Fruit fly (Drosophila melanogaster): ENCODE results near the gene CG7295.

CG7295 gene

DNA sequence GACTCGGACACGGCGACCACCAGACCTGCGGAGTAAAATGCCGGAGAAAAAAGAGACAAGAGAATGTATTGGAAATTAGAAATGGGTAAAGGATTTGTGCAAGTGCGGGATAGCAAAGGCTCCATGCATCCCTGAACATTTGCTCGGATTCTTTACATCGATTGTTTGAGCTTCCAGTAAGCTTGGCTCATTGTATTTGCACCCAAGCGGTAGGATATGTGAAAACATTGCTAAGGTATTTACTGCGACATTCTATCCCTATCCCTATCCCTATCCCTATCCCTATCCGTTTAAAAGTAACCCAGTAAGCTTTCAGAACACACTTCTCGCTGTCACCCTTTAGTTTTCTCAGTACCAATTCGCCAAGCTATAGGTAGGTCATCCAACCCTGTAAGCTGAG is at the start of gene CG7295:
Gene CG7295 (plus strand): TSS at position 301 of the 400 bp plus-strand sequence.
- TF ChIP-seq CG10669 (GFP tag; optimal IDR thresholded peaks at IDR 0.05) = no peak
- no peak for TF ChIP-seq CG8119 (GFP tag; IDR thresholded peaks at IDR 0.05)
- TF ChIP-seq CG8632 (GFP tag; optimal IDR thresholded peaks at IDR 0.05) = no peak
- TF ChIP-seq net (GFP tag; optimal IDR thresholded peaks at IDR 0.05) = no peak
- no peak for TF ChIP-seq achi (GFP tag; optimal IDR thresholded peaks at IDR 0.05)
- TF ChIP-seq CG4318 (GFP tag; optimal IDR thresholded peaks at IDR 0.05) = no peak
- no peak for TF ChIP-seq CG11762 (GFP tag; optimal IDR thresholded peaks at IDR 0.05; ENCODE audit: insufficient read depth)
- no peak for TF ChIP-seq Eip75B (GFP tag; optimal IDR thresholded peaks at IDR 0.05)
- TF ChIP-seq acj6 (GFP tag; optimal IDR thresholded peaks at IDR 0.05) = no peak
- TF ChIP-seq Hr39 (GFP tag; optimal IDR thresholded peaks at IDR 0.05) = no peak

DNA sequence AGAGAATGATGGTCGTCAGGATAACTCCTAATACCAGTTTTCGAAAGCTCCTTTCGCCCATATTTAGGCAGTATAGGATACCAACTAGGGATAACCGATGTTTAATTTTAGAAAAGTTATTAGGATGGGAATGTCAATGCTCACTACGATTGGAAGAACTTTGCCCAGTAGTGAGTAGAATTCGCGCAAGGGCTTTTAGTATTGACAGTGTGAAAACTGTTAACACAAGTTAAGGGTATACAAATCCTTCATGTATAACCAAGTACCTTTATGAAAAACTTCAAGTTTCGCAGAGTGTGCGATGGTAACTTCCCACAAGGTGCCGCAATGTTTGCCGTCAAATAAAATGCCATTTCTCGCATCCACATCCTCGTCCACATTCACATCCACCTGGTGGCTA is 46.4 kb upstream of the CG7295 start, which contains the start of gene CG31933:
Gene CG31933 (minus strand): TSS at position 101 of the 400 bp plus-strand sequence.
- TF ChIP-seq svp (GFP tag) (no peak), achi (GFP tag; optimal IDR thresholded peaks at IDR 0.05) (no peak), Met (GFP tag; optimal IDR thresholded peaks at IDR 0.05) (no peak), CG6854 (GFP tag; optimal IDR thresholded peaks at IDR 0.05) (no peak)

DNA sequence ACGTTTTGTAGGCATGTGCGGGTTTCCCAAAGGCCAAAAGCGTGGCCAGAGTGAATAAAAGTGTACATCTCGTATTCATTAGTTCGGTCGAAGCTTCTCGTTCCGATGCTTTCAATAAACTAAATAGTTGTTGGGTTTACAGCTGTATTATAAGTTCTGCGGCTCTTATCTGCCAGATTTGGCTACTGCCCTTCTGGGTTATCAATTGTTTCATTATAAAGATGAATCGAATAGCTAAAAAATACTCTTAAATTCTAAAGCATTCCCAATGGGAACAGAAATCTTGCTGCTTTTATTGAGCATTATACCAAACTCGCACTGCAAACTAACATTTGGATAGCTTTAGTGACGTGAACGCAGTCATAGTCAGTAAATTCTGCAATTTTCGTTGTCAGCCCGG is 43.2 kb upstream of the CG7295 start, which contains the start of gene CG31664:
Gene CG31664 (minus strand): TSS at position 101 of the 400 bp plus-strand sequence.
- no peak for TF ChIP-seq CG6854 (GFP tag; optimal IDR thresholded peaks at IDR 0.05)
- no peak for TF ChIP-seq fd85E (GFP tag; optimal IDR thresholded peaks at IDR 0.05)
- TF ChIP-seq CG8632 (GFP tag; optimal IDR thresholded peaks at IDR 0.05) = no peak
- TF ChIP-seq Hr4 (GFP tag; optimal IDR thresholded peaks at IDR 0.05) = no peak
- no peak for TF ChIP-seq pdm3 (GFP tag; optimal IDR thresholded peaks at IDR 0.05)
- TF ChIP-seq CG32006 (GFP tag; optimal IDR thresholded peaks at IDR 0.05) = no peak
- no peak for TF ChIP-seq CG8319 (GFP tag; optimal IDR thresholded peaks at IDR 0.05)
- no peak for TF ChIP-seq CG7368 (GFP tag; optimal IDR thresholded peaks at IDR 0.05)
- TF ChIP-seq net (GFP tag; optimal IDR thresholded peaks at IDR 0.05) = no peak
- no peak for TF ChIP-seq CG11294 (GFP tag; IDR thresholded peaks at IDR 0.05)
- TF ChIP-seq esn (GFP tag; optimal IDR thresholded peaks at IDR 0.05) = no peak
- no peak for TF ChIP-seq CG9139 (GFP tag; optimal IDR thresholded peaks at IDR 0.05)
- TF ChIP-seq topi (GFP tag; optimal IDR thresholded peaks at IDR 0.05) = no peak
- TF ChIP-seq CG1621 (tag; optimal IDR thresholded peaks at IDR 0.05) = no peak
- TF ChIP-seq acj6 (GFP tag; optimal IDR thresholded peaks at IDR 0.05) = no peak
- TF ChIP-seq Eip75B (GFP tag; optimal IDR thresholded peaks at IDR 0.05) = no peak
- no peak for TF ChIP-seq Eip78C (GFP tag)
- no peak for TF ChIP-seq Eip93F (GFP tag; optimal IDR thresholded peaks at IDR 0.05)

DNA sequence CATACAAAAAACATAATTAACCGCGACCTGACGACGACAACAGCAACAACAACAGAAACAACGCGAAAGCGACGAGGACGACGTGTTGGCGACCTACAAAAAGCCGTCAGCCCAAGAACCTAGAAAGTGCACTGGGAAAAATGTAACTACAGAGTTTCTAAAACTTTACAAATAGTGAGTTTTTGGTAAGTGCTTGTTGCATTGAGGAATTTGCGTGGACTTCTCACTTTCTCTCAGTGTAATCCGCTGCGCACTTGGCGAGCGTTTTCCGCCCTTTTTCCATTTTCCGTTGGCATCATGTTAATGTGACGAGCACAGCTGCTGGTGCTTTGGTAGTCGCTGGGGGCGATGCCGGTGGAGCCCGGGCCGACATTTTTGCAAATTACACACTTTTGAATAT is 41.3 kb upstream of the CG7295 start:
- no peak for TF ChIP-seq acj6 (GFP tag; optimal IDR thresholded peaks at IDR 0.05)
- no peak for TF ChIP-seq Eip78C (GFP tag)
- no peak for TF ChIP-seq Hr39 (GFP tag; optimal IDR thresholded peaks at IDR 0.05)
- TF ChIP-seq Sox15 (GFP tag; optimal IDR thresholded peaks at IDR 0.05) = no peak
- no peak for TF ChIP-seq Smox (GFP tag; optimal IDR thresholded peaks at IDR 0.05)
- no peak for TF ChIP-seq CG31627 (GFP tag; optimal IDR thresholded peaks at IDR 0.05)
- TF ChIP-seq CG15336 (GFP tag; IDR thresholded peaks at IDR 0.05) = no peak
- no peak for TF ChIP-seq CG1621 (tag; optimal IDR thresholded peaks at IDR 0.05)
- TF ChIP-seq esn (GFP tag; optimal IDR thresholded peaks at IDR 0.05) = no peak
- TF ChIP-seq CG6276 (GFP tag; optimal IDR thresholded peaks at IDR 0.05) = no peak
- no peak for TF ChIP-seq OdsH (GFP tag; optimal IDR thresholded peaks at IDR 0.05)
- no peak for TF ChIP-seq CG8632 (GFP tag; optimal IDR thresholded peaks at IDR 0.05)
- no peak for TF ChIP-seq CG6808 (GFP tag; optimal IDR thresholded peaks at IDR 0.05)
- TF ChIP-seq Sox102F (GFP tag; optimal IDR thresholded peaks at IDR 0.05) = no peak
- no peak for TF ChIP-seq spab (GFP tag; optimal IDR thresholded peaks at IDR 0.05)

DNA sequence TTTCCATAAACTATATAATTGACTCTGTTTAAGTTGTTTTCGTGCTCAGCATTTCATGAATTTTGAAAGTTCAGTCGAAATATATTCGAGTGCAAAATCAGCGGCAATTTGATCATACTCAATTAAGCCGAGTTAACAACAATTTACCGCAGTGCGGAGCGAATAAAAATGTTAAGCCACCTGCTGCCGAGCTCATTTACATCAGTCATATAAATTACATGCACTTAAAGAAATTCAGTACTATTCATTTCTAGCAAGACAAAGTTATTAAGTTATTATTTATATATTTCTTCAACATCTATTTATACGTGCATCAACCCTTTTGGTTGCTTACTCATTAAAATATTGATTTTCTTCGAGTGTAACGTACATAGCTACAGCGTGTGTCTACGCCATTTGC is 37.1 kb upstream of the CG7295 start, which contains the start of gene c-cup:
Gene c-cup (minus strand): TSS at position 101 of the 400 bp plus-strand sequence.
- TF ChIP-seq lz (GFP tag; optimal IDR thresholded peaks at IDR 0.05) (no peak), CG11762 (GFP tag; optimal IDR thresholded peaks at IDR 0.05; ENCODE audit: insufficient read depth) (no peak), Blimp-1 (GFP tag; optimal IDR thresholded peaks at IDR 0.05) (no peak), dac (GFP tag; optimal IDR thresholded peaks at IDR 0.05) (no peak), pdm3 (GFP tag; optimal IDR thresholded peaks at IDR 0.05) (no peak), CG6808 (GFP tag; optimal IDR thresholded peaks at IDR 0.05) (no peak)

Data from whole organism, prepupa.